Worm (Caenorhabditis elegans) whole organism, mixed stage, embryonic: ENCODE data around the gene sru-42.

Source experiments
- M03D4.4 ChIP-seq: sonication (generic microtip); optimal IDR thresholded peaks from 2 replicates; lab custom pipeline; 2017; ENCODE audit warnings: mild to moderate bottlenecking, missing genetic modification characterization, missing compliant biosample characterization
- bed-3 ChIP-seq: fragments of 200-800 bp; sonication (Bioruptor generic); optimal IDR thresholded peaks from 3 replicates; lab custom pipeline; 2018; ENCODE audit warnings: mild to moderate bottlenecking, missing genetic modification characterization, moderate library complexity, missing compliant biosample characterization
- blmp-1 ChIP-seq: fragments of 150-350 bp; optimal IDR thresholded peaks from 2 replicates; lab custom pipeline; 2014; ENCODE audit warnings: missing biosample characterization, missing genetic modification characterization
- ceh-39 ChIP-seq: fragments of 150-350 bp; optimal IDR thresholded peaks from 2 replicates; lab custom pipeline; 2014; ENCODE audit warnings: missing biosample characterization, missing genetic modification characterization
- ceh-43 ChIP-seq: fragments of 200-800 bp; sonication (Bioruptor generic); optimal IDR thresholded peaks from 2 replicates; lab custom pipeline; 2018; ENCODE audit warnings: mild to moderate bottlenecking, missing genetic modification characterization, moderate library complexity, missing compliant biosample characterization
- ceh-83 ChIP-seq: fragments of 200-800 bp; sonication (Bioruptor generic); optimal IDR thresholded peaks from 2 replicates; lab custom pipeline; 2018; ENCODE audit warnings: mild to moderate bottlenecking, missing genetic modification characterization, missing compliant biosample characterization
- ces-1 ChIP-seq: fragments of 150-350 bp; optimal IDR thresholded peaks from 2 replicates; lab custom pipeline; 2014; ENCODE audit warnings: missing biosample characterization, missing genetic modification reagents, missing genetic modification characterization
- drap-1 ChIP-seq: fragments of 200-800 bp; sonication (Bioruptor generic); optimal IDR thresholded peaks from 3 replicates; lab custom pipeline; 2018; ENCODE audit warnings: mild to moderate bottlenecking, missing genetic modification characterization, missing compliant biosample characterization
- elt-1 ChIP-seq: sonication (generic microtip); optimal IDR thresholded peaks from 2 replicates; lab custom pipeline; 2017; ENCODE audit warnings: missing genetic modification characterization, mild to moderate bottlenecking, missing compliant biosample characterization, antibody characterized with exemption, moderate library complexity, borderline replicate concordance; ENCODE audit not compliant: insufficient read depth
- ham-2 ChIP-seq: fragments of 200-800 bp; sonication (Bioruptor generic); optimal IDR thresholded peaks from 2 replicates; lab custom pipeline; 2018; ENCODE audit warnings: mild to moderate bottlenecking, missing genetic modification characterization, missing compliant biosample characterization
- hlh-1 ChIP-seq: fragments of 150-350 bp; optimal IDR thresholded peaks from 2 replicates; lab custom pipeline; 2014; ENCODE audit warnings: missing biosample characterization, missing genetic modification reagents, missing genetic modification characterization
- lin-32 ChIP-seq: fragments of 200-800 bp; sonication (Bioruptor generic); optimal IDR thresholded peaks from 2 replicates; lab custom pipeline; 2018; ENCODE audit warnings: mild to moderate bottlenecking, missing genetic modification characterization, missing compliant biosample characterization
- lsy-2 ChIP-seq: fragments of 150-350 bp; optimal IDR thresholded peaks from 2 replicates; lab custom pipeline; 2014; ENCODE audit warnings: missing biosample characterization, missing genetic modification characterization
- mab-5 ChIP-seq: fragments of 150-350 bp; optimal IDR thresholded peaks from 2 replicates; lab custom pipeline; 2014; ENCODE audit warnings: missing biosample characterization, missing genetic modification characterization
- mep-1 ChIP-seq: fragments of 150-350 bp; optimal IDR thresholded peaks from 2 replicates; lab custom pipeline; 2017; ENCODE audit warnings: missing biosample characterization, missing genetic modification reagents, missing genetic modification characterization, inconsistent platforms
- mls-2 ChIP-seq: sonication (generic microtip); optimal IDR thresholded peaks from 2 replicates; lab custom pipeline; 2016; ENCODE audit warnings: mild to moderate bottlenecking, missing genetic modification characterization, moderate library complexity, missing compliant biosample characterization
- nhr-12 ChIP-seq: fragments of 150-350 bp; optimal IDR thresholded peaks from 2 replicates; lab custom pipeline; 2014; ENCODE audit warnings: missing biosample characterization, missing genetic modification characterization
- nhr-2 ChIP-seq: fragments of 150-350 bp; optimal IDR thresholded peaks from 2 replicates; lab custom pipeline; 2014; ENCODE audit warnings: missing biosample characterization, missing genetic modification characterization
- nhr-76 ChIP-seq: sonication (generic microtip); optimal IDR thresholded peaks from 2 replicates; lab custom pipeline; 2017; ENCODE audit warnings: missing biosample characterization, missing genetic modification characterization
- pha-4 ChIP-seq: fragments of 150-350 bp; optimal IDR thresholded peaks from 2 replicates; lab custom pipeline; 2018; ENCODE audit warnings: missing biosample characterization, missing genetic modification reagents, missing genetic modification characterization
- unc-120 ChIP-seq: sonication (generic microtip); optimal IDR thresholded peaks from 2 replicates; lab custom pipeline; 2017; ENCODE audit warnings: missing genetic modification characterization, missing compliant biosample characterization; ENCODE audit not compliant: poor library complexity, severe bottlenecking
- unc-39 ChIP-seq: fragments of 150-350 bp; optimal IDR thresholded peaks from 2 replicates; lab custom pipeline; 2014; ENCODE audit warnings: missing biosample characterization, missing genetic modification characterization
- unc-62 ChIP-seq: fragments of 150-350 bp; optimal IDR thresholded peaks from 2 replicates; lab custom pipeline; 2014; ENCODE audit warnings: missing biosample characterization, missing genetic modification reagents, missing genetic modification characterization
- zip-8 ChIP-seq: fragments of 150-350 bp; optimal IDR thresholded peaks from 2 replicates; lab custom pipeline; 2014; ENCODE audit warnings: missing biosample characterization, missing genetic modification characterization
- ztf-11 ChIP-seq: fragments of 150-350 bp; optimal IDR thresholded peaks from 2 replicates; lab custom pipeline; 2014; ENCODE audit warnings: missing biosample characterization, missing genetic modification characterization

sru-42 gene

DNA sequence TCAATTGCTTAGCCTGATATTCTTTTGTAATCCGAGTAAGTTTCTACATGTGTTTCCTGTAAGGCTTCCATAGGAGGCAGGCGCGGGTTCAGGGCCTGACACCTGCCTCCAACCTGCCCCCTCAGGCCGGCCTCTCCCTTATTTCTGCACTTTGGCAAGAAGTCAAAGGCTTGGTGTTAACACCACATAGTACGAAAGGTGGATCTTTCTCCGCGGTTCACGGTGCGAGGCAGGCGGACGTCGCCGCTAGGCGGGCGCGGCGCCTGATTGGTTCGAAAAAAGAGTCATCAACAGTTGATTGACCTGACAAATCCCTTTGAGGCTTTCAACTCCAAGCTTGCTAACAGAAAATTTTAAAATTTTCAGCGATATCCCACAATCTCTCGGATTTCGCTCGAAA, 24.6 kb downstream of the sru-42 start:
- TF ChIP-seq blmp-1 (tag; lab: Kevin White, UChicago) (no peak), pha-4 (tag; lab: Kevin White, UChicago) (no peak), bed-3 (GFP tag; lab: Kevin White, UChicago) (no peak), lin-32 (GFP tag; lab: Kevin White, UChicago) (no peak), ham-2 (GFP tag; lab: Kevin White, UChicago) (no peak)

DNA sequence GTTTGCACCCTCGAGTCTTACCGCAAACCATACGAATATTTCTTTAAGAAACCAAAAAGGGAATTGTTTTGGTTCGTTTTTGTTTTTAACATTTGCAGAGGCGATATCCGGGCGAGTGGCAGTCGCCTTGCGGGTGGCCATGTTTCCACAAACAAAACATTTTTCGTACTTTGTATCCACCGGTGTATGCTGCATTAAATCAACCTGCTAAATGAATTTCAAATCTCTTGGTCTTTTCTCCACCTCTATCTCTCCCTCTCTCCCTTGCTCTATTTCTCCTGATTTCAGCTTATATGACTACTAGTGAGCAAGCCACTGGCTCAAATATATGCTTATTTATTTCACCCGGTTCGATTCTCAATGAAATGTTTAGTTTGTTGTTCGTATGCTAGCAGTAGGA, 27.0 kb downstream of the sru-42 start, which contains the start of gene nhr-52:
Gene nhr-52 (plus strand): TSS at position 301 of the 400 bp plus-strand sequence.
- TF ChIP-seq ham-2 (GFP tag; lab: Kevin White, UChicago) (no peak), mab-5 (tag; lab: Kevin White, UChicago) (no peak), nhr-12 (tag; lab: Kevin White, UChicago) (no peak), unc-62 (GFP tag; lab: Kevin White, UChicago) (no peak), ztf-11 (tag; lab: Kevin White, UChicago) (no peak), ceh-83 (GFP tag; lab: Kevin White, UChicago) (no peak)

DNA sequence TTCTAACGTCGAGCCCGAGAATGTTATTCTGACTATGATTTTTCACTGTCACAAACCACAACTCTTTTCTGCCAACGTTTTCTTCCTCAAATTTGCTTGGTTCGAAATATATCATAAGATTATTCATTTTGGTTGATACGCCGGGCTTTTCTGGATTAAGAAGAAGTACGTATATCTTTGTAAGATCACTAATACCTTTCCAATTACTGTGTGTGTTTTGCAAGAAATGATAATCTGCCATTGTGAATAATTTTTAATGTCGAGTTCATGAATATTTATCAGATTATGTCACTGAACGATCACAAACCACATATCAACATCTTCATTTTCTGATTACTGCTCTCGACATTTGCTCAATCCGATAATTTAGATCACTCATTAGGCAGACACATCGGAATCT, 35.3 kb downstream of the sru-42 start, which contains the start of gene nhr-196:
Gene nhr-196 (plus strand): TSS at position 118 of the 400 bp plus-strand sequence.
- no peak for TF ChIP-seq lin-32 (GFP tag; lab: Kevin White, UChicago)
- TF ChIP-seq bed-3 (GFP tag; lab: Kevin White, UChicago): no peak
- no peak for TF ChIP-seq mep-1 (tag; lab: Kevin White, UChicago)
- no peak for TF ChIP-seq zip-8 (tag; lab: Kevin White, UChicago)
- no peak for TF ChIP-seq ceh-83 (GFP tag; lab: Kevin White, UChicago)
- no peak for TF ChIP-seq hlh-1 (tag; lab: Kevin White, UChicago)
- TF ChIP-seq nhr-76: no peak

DNA sequence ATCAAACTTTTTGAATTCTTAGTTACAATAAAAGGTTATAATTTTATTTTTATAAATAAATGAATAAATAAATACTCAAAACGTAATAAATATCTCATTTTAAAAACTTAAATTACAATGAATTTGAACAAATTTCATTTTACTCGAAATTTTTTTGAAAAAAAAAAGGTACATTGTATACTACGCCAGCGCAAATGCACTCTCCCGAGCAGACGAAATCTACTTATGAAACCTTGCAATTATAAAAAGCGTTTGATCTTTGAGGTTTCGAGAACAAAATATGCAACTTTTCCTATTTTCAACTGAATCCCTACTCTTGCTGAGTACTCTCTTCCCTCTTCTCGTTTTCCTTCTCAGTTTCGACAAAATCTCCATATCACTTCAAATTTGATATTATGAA, 37.4 kb downstream of the sru-42 start, which contains the start of gene nhr-197:
Gene nhr-197 (plus strand): TSS at position 301 of the 400 bp plus-strand sequence.
- no peak for TF ChIP-seq lsy-2 (tag; lab: Kevin White, UChicago)
- TF ChIP-seq hlh-1 (tag; lab: Kevin White, UChicago): no peak
- TF ChIP-seq M03D4.4 (tag; lab: Kevin White, UChicago): no peak
- no peak for TF ChIP-seq mep-1 (tag; lab: Kevin White, UChicago)
- no peak for TF ChIP-seq ces-1
- no peak for TF ChIP-seq zip-8 (tag; lab: Kevin White, UChicago)
- TF ChIP-seq ceh-39 (tag; lab: Kevin White, UChicago): no peak
- no peak for TF ChIP-seq unc-120
- no peak for TF ChIP-seq ztf-11 (tag; lab: Kevin White, UChicago)

DNA sequence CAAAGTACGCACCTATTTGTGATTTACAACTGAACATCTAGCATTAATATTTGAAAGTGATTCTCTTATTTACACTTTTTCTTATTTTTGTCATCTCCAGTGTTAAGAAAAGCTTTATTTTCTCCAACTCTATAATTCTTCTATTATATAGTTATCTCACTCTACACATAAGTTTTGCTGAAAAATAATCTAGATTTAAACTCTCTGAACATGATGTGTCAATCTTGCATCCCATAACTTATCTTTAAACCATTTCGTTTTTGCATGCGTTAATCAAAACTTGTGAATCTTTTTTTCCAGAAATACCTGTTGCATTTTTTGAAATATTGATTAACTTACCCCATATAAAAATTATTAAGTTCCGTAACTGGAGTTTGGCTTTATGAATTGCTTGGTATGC, 39.7 kb downstream of the sru-42 start, which contains the start of gene nhr-268:
Gene nhr-268 (plus strand): TSS at position 301 of the 400 bp plus-strand sequence.
- TF ChIP-seq unc-39 (tag; lab: Kevin White, UChicago) (no peak), ztf-11 (tag; lab: Kevin White, UChicago) (no peak), unc-62 (GFP tag; lab: Kevin White, UChicago) (no peak), blmp-1 (tag; lab: Kevin White, UChicago) (no peak), mep-1 (tag; lab: Kevin White, UChicago) (no peak), M03D4.4 (tag; lab: Kevin White, UChicago) (no peak), elt-1 (no peak), hlh-1 (tag; lab: Kevin White, UChicago) (no peak), mls-2 (tag; lab: Kevin White, UChicago) (no peak), pha-4 (tag; lab: Kevin White, UChicago) (no peak), nhr-2 (no peak)

DNA sequence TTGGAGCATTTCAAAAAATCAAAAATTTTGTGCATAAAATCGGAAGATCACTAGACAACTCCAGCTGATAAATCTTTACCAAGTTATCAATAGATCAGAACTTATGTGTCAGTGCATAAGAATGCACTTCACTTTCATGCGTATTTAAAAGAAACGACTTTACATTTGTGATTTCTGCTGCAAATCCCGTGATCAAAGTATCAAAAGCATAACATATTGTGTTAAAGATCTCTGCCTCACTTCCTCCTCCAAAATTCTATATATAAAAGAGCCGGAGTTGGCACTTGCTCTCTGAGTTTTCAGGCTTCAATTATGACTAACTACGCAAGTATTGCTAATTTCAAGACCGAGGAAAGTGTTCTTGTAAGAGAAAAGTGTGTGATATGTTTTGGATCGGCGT, 43.4 kb downstream of the sru-42 start, which contains the start of gene nhr-198:
Gene nhr-198 (plus strand): TSS at position 313 of the 400 bp plus-strand sequence.
- TF ChIP-seq mls-2 (tag; lab: Kevin White, UChicago): no peak
- no peak for TF ChIP-seq ces-1
- TF ChIP-seq ham-2 (GFP tag; lab: Kevin White, UChicago): no peak
- TF ChIP-seq mab-5 (tag; lab: Kevin White, UChicago): no peak
- TF ChIP-seq blmp-1 (tag; lab: Kevin White, UChicago): no peak

DNA sequence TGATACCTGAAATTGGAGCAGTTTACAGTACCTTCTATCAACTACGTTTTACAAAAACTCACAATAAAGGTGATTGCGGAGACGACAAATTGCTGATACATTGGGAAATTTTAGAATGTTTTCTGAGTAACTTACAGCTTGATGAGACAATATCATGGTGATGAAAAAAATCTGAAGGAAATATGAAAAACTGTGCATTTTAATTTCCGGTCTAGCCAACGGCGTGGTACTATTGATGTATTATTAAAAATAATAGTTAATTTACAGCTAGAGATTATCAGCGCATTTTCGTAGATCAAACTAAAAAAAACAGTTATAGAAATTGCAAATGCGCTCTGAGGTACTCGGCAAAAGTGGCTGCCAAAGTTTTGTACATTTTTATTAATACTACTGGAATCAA, 47.8 kb downstream of the sru-42 start, which contains the start of gene srx-29:
Gene srx-29 (minus strand): TSS at position 101 of the 400 bp plus-strand sequence.
- TF ChIP-seq ham-2 (GFP tag; lab: Kevin White, UChicago) (no peak), drap-1 (no peak), pha-4 (tag; lab: Kevin White, UChicago) (no peak), ceh-43 (GFP tag; lab: Kevin White, UChicago) (no peak)
- TF ChIP-seq, all 35 proteins: peak for 0
